Fruit fly (Drosophila melanogaster): ENCODE measurements around the gene CG42779.

CG42779 gene

dm6 chr3R:17081359-17081935 is 39.9 kb upstream of the CG42779 start (continued):
- TF ChIP-seq lbe (GFP tag; optimal IDR thresholded peaks at IDR 0.05) (no peak), CG6765 (GFP tag; optimal IDR thresholded peaks at IDR 0.05) (no peak), CG12104 (GFP tag; optimal IDR thresholded peaks at IDR 0.05) (no peak), az2 (GFP tag; optimal IDR thresholded peaks at IDR 0.05) (peak; percentile 6), CG10267 (tag; optimal IDR thresholded peaks at IDR 0.05) (peak; percentile 25), CG31388 (GFP tag; optimal IDR thresholded peaks at IDR 0.05) (no peak), Antp (GFP tag; optimal IDR thresholded peaks at IDR 0.05) (no peak), dysf (GFP tag; IDR thresholded peaks at IDR 0.05) (no peak), crp (GFP tag; optimal IDR thresholded peaks at IDR 0.05) (no peak), vvl (GFP tag; IDR thresholded peaks at IDR 0.05) (0 out of 2 replicates have a peak, but pooled peaks have one; percentile 9), kay (GFP tag; optimal IDR thresholded peaks at IDR 0.05) (no peak), CG9797 (GFP tag; optimal IDR thresholded peaks at IDR 0.05) (no peak), nerfin-2 (GFP tag; IDR thresholded peaks at IDR 0.05; ENCODE audit: partially characterized antibody) (no peak), CG4707 (GFP tag; optimal IDR thresholded peaks at IDR 0.05) (no peak), CG9609 (GFP tag; optimal IDR thresholded peaks at IDR 0.05) (no peak), nmo (GFP tag; optimal IDR thresholded peaks at IDR 0.05) (peak; percentile 53), Lhr (GFP tag; optimal IDR thresholded peaks at IDR 0.05) (no peak), CG33557 (GFP tag; optimal IDR thresholded peaks at IDR 0.05) (no peak), sqz (GFP tag; optimal IDR thresholded peaks at IDR 0.05) (no peak), MESR4 (GFP tag; optimal IDR thresholded peaks at IDR 0.05) (no peak), CG8281 (tag; optimal IDR thresholded peaks at IDR 0.05) (no peak), bcd (GFP tag; optimal IDR thresholded peaks at IDR 0.05) (no peak), CG5953 (GFP tag; IDR thresholded peaks at IDR 0.05) (no peak), pb (GFP tag; optimal IDR thresholded peaks at IDR 0.05) (no peak), Side (GFP tag; optimal IDR thresholded peaks at IDR 0.05) (no peak), luna (GFP tag; optimal IDR thresholded peaks at IDR 0.05) (no peak), CG13424 (tag; optimal IDR thresholded peaks at IDR 0.05) (peak; percentile 42), twi (tag; optimal IDR thresholded peaks at IDR 0.05) (no peak), CG6254 (GFP tag; optimal IDR thresholded peaks at IDR 0.05) (peak; percentile 9), kni (GFP tag; optimal IDR thresholded peaks at IDR 0.05) (no peak), CG12071 (GFP tag; optimal IDR thresholded peaks at IDR 0.05) (no peak), CG17186 (GFP tag; optimal IDR thresholded peaks at IDR 0.05) (no peak), CG6654 (GFP tag; optimal IDR thresholded peaks at IDR 0.05) (no peak), CG4424 (GFP tag; optimal IDR thresholded peaks at IDR 0.05) (no peak), CG1792 (GFP tag; optimal IDR thresholded peaks at IDR 0.05) (no peak), CG15514 (GFP tag; optimal IDR thresholded peaks at IDR 0.05) (no peak), Xrp1 (GFP tag; IDR thresholded peaks at IDR 0.05) (peak; percentile 28; the same call in 1 of the 2 replicates), CG5180 (GFP tag; optimal IDR thresholded peaks at IDR 0.05) (no peak), gcm2 (GFP tag; optimal IDR thresholded peaks at IDR 0.05) (no peak), CG4730 (GFP tag; IDR thresholded peaks at IDR 0.05) (no peak), CG14441 (GFP tag; IDR thresholded peaks at IDR 0.05) (no peak), CG1647 (GFP tag; optimal IDR thresholded peaks at IDR 0.05) (no peak), hkb (optimal IDR thresholded peaks at IDR 0.05) (no peak), hkb (GFP tag; IDR thresholded peaks at IDR 0.05) (no peak), CG13287 (GFP tag; IDR thresholded peaks at IDR 0.05; ENCODE audit: partially characterized antibody) (no peak), CG17568 (GFP tag; optimal IDR thresholded peaks at IDR 0.05) (no peak), mld (GFP tag; IDR thresholded peaks at IDR 0.05; ENCODE audit: partially characterized antibody) (no peak), CG1832 (GFP tag; optimal IDR thresholded peaks at IDR 0.05) (no peak), Mad (GFP tag; optimal IDR thresholded peaks at IDR 0.05) (no peak), CG8765 (GFP tag; IDR thresholded peaks at IDR 0.05) (no peak)

Measured in whole organism, embryonic.